Worm (Caenorhabditis elegans) whole organism, L1 larva: ENCODE data around the gene C42C1.9.

Experiments
- C04F5.9 ChIP-seq: sonication (generic microtip); optimal IDR thresholded peaks from 2 replicates; lab custom pipeline; 2016; ENCODE audit warnings: missing genetic modification characterization, missing compliant biosample characterization
- Y116A8C.19 ChIP-seq: sonication (generic microtip); optimal IDR thresholded peaks from 2 replicates; lab custom pipeline; 2016; ENCODE audit warnings: missing compliant biosample characterization, missing genetic modification characterization, borderline replicate concordance
- alr-1 ChIP-seq: fragments of 200-800 bp; sonication (Bioruptor generic); optimal IDR thresholded peaks from 2 replicates; lab custom pipeline; 2018; ENCODE audit warnings: borderline replicate concordance, mild to moderate bottlenecking, missing genetic modification characterization, missing compliant biosample characterization
- ceh-82 ChIP-seq, 3 experiments: fragments of 150-350 bp in 1 of 3; sonication (generic microtip) in 2 of 3; optimal IDR thresholded peaks; 2 replicates each; lab custom pipeline; 2014 to 2017; ENCODE audit warnings: missing biosample characterization in 3 of 3, missing genetic modification characterization in 3 of 3
- dpl-1 ChIP-seq, 3 experiments: fragments of 150-350 bp in 2 of 3; sonication (generic microtip) in 1 of 3; optimal IDR thresholded peaks; 2 replicates each; lab custom pipeline; 2014 to 2017; ENCODE audit warnings: missing biosample characterization in 3 of 3, missing genetic modification characterization in 3 of 3, missing genetic modification reagents in 3 of 3
- dsc-1 ChIP-seq: sonication (generic microtip); optimal IDR thresholded peaks from 2 replicates; lab custom pipeline; 2016; ENCODE audit warnings: mild to moderate bottlenecking, missing genetic modification characterization, missing compliant biosample characterization
- efl-1 ChIP-seq, 4 experiments: fragments of 150-350 bp; optimal IDR thresholded peaks in 3 of 4; peaks in 1 of 4; 1 replicate in 1 of 4; 2 replicates in 3 of 4; lab custom pipeline; 2014; ENCODE audit warnings: missing biosample characterization in 2 of 4, missing genetic modification characterization in 2 of 4, missing genetic modification reagents in 2 of 4
- efl-3 ChIP-seq: fragments of 200-800 bp; sonication (Bioruptor generic); optimal IDR thresholded peaks from 2 replicates; lab custom pipeline; 2018; ENCODE audit warnings: mild to moderate bottlenecking, missing genetic modification characterization, missing compliant biosample characterization
- egl-27 ChIP-seq, 2 experiments: fragments of 150-350 bp in 1 of 2; sonication (generic microtip); optimal IDR thresholded peaks; 3 replicates each; lab custom pipeline; 2017 to 2018; ENCODE audit warnings: missing biosample characterization in 2 of 2, missing genetic modification characterization in 2 of 2, missing genetic modification reagents in 2 of 2
- elt-3 ChIP-seq, 6 experiments: fragments of 150-350 bp in 1 of 6; sonication (generic microtip); optimal IDR thresholded peaks; 2 replicates each; lab custom pipeline; 2017 to 2018; ENCODE audit warnings: missing biosample characterization in 6 of 6, missing genetic modification characterization in 6 of 6, inconsistent platforms in 1 of 6
- fkh-10 ChIP-seq: sonication (generic microtip); optimal IDR thresholded peaks from 2 replicates; lab custom pipeline; 2017; ENCODE audit warnings: missing biosample characterization, missing genetic modification reagents, missing genetic modification characterization
- fkh-4 ChIP-seq: sonication (generic microtip); optimal IDR thresholded peaks from 2 replicates; lab custom pipeline; 2016; ENCODE audit warnings: missing compliant biosample characterization, missing genetic modification characterization, borderline replicate concordance
- fkh-8 ChIP-seq: sonication (generic microtip); optimal IDR thresholded peaks from 2 replicates; lab custom pipeline; 2016; ENCODE audit warnings: mild to moderate bottlenecking, missing genetic modification characterization, missing compliant biosample characterization
- hlh-17 ChIP-seq: fragments of 200-800 bp; sonication (Bioruptor generic); optimal IDR thresholded peaks from 2 replicates; lab custom pipeline; 2018; ENCODE audit warnings: missing genetic modification characterization, mild to moderate bottlenecking, missing compliant biosample characterization, moderate library complexity, borderline replicate concordance
- hlh-4 ChIP-seq: sonication (generic microtip); optimal IDR thresholded peaks from 2 replicates; lab custom pipeline; 2016; ENCODE audit warnings: mild to moderate bottlenecking, missing genetic modification characterization, missing compliant biosample characterization
- hpl-2 ChIP-seq: fragments of 150-350 bp; optimal IDR thresholded peaks from 2 replicates; lab custom pipeline; 2014; ENCODE audit warnings: missing biosample characterization, missing genetic modification reagents, missing genetic modification characterization
- jun-1 ChIP-seq: fragments of 150-350 bp; optimal IDR thresholded peaks from 2 replicates; lab custom pipeline; 2014; ENCODE audit warnings: missing biosample characterization, missing genetic modification reagents, missing genetic modification characterization
- lin-13 ChIP-seq: fragments of 150-350 bp; optimal IDR thresholded peaks from 2 replicates; lab custom pipeline; 2014; ENCODE audit warnings: missing biosample characterization, missing genetic modification reagents, missing genetic modification characterization
- lin-15B ChIP-seq: fragments of 150-350 bp; sonication (generic microtip); optimal IDR thresholded peaks from 3 replicates; lab custom pipeline; 2014; ENCODE audit warnings: missing biosample characterization, missing genetic modification characterization
- lin-39 ChIP-seq: fragments of 150-350 bp; optimal IDR thresholded peaks from 2 replicates; lab custom pipeline; 2014; ENCODE audit warnings: missing biosample characterization, missing genetic modification reagents, missing genetic modification characterization
- lsy-2 ChIP-seq, 2 experiments: fragments of 150-350 bp; optimal IDR thresholded peaks; 2 replicates each; lab custom pipeline; 2014; ENCODE audit warnings: missing biosample characterization in 2 of 2, missing genetic modification characterization in 2 of 2
- mab-9 ChIP-seq: fragments of 200-800 bp; sonication (Bioruptor generic); IDR thresholded peaks from 2 replicates; pipeline ENCODE4 v1.3.6; 2022; ENCODE audit warnings: missing genetic modification reagents, missing genetic modification characterization, missing compliant biosample characterization
- mep-1 ChIP-seq: fragments of 150-350 bp; optimal IDR thresholded peaks from 2 replicates; lab custom pipeline; 2014; ENCODE audit warnings: missing biosample characterization, missing genetic modification characterization
- nhr-11 ChIP-seq: fragments of 150-350 bp; optimal IDR thresholded peaks from 2 replicates; lab custom pipeline; 2014; ENCODE audit warnings: missing biosample characterization, missing genetic modification characterization
- nhr-12 ChIP-seq: sonication (generic microtip); optimal IDR thresholded peaks from 2 replicates; lab custom pipeline; 2017; ENCODE audit warnings: missing biosample characterization, missing genetic modification characterization
- nhr-19 ChIP-seq: fragments of 200-800 bp; sonication (Bioruptor generic); conservative IDR thresholded peaks from 2 replicates; pipeline ENCODE4 v1.3.6; 2022; ENCODE audit warnings: missing genetic modification characterization, missing compliant biosample characterization
- nhr-20 ChIP-seq: sonication (generic microtip); optimal IDR thresholded peaks from 2 replicates; lab custom pipeline; 2016; ENCODE audit warnings: mild to moderate bottlenecking, missing genetic modification characterization, missing compliant biosample characterization
- nhr-28 ChIP-seq: fragments of 150-350 bp; optimal IDR thresholded peaks from 2 replicates; lab custom pipeline; 2014; ENCODE audit warnings: missing biosample characterization, missing genetic modification characterization
- nhr-47 ChIP-seq: sonication (generic microtip); optimal IDR thresholded peaks from 2 replicates; lab custom pipeline; 2016; ENCODE audit warnings: mild to moderate bottlenecking, missing genetic modification characterization, moderate library complexity, missing compliant biosample characterization
- nhr-71 ChIP-seq: sonication (generic microtip); optimal IDR thresholded peaks from 2 replicates; lab custom pipeline; 2016; ENCODE audit warnings: mild to moderate bottlenecking, missing genetic modification characterization, moderate library complexity, missing compliant biosample characterization
- pqm-1 ChIP-seq: sonication (generic microtip); optimal IDR thresholded peaks from 3 replicates; lab custom pipeline; 2017; ENCODE audit warnings: missing biosample characterization, missing genetic modification characterization
- rnt-1 ChIP-seq: sonication (generic microtip); optimal IDR thresholded peaks from 2 replicates; lab custom pipeline; 2016; ENCODE audit warnings: mild to moderate bottlenecking, missing genetic modification characterization, moderate library complexity, missing compliant biosample characterization
- skn-1 ChIP-seq: fragments of 150-350 bp; optimal IDR thresholded peaks from 2 replicates; lab custom pipeline; 2014; ENCODE audit warnings: missing biosample characterization, missing genetic modification characterization
- snu-23 ChIP-seq: sonication (generic microtip); optimal IDR thresholded peaks from 2 replicates; lab custom pipeline; 2016; ENCODE audit warnings: missing genetic modification characterization, missing compliant biosample characterization
- swsn-7 ChIP-seq: sonication (generic microtip); optimal IDR thresholded peaks from 2 replicates; lab custom pipeline; 2016; ENCODE audit warnings: missing genetic modification characterization, missing compliant biosample characterization
- tlp-1 ChIP-seq: fragments of 150-350 bp; optimal IDR thresholded peaks from 2 replicates; lab custom pipeline; 2014; ENCODE audit warnings: missing biosample characterization, missing genetic modification characterization
- unc-30 ChIP-seq: sonication (generic microtip); optimal IDR thresholded peaks from 2 replicates; lab custom pipeline; 2017; ENCODE audit warnings: missing biosample characterization, missing genetic modification characterization
- unc-62 ChIP-seq: fragments of 150-350 bp; optimal IDR thresholded peaks from 2 replicates; lab custom pipeline; 2014; ENCODE audit warnings: missing biosample characterization, missing genetic modification reagents, missing genetic modification characterization
- vab-15 ChIP-seq: sonication (generic microtip); optimal IDR thresholded peaks from 2 replicates; lab custom pipeline; 2017; ENCODE audit warnings: missing genotype, mild to moderate bottlenecking, missing genetic modification characterization, missing compliant biosample characterization
- xbp-1 ChIP-seq: sonication (generic microtip); optimal IDR thresholded peaks from 2 replicates; lab custom pipeline; 2016; ENCODE audit warnings: missing genetic modification characterization, missing compliant biosample characterization
- zag-1 ChIP-seq: fragments of 150-350 bp; optimal IDR thresholded peaks from 2 replicates; lab custom pipeline; 2014; ENCODE audit warnings: missing biosample characterization, missing genetic modification characterization

C42C1.9 gene

DNA sequence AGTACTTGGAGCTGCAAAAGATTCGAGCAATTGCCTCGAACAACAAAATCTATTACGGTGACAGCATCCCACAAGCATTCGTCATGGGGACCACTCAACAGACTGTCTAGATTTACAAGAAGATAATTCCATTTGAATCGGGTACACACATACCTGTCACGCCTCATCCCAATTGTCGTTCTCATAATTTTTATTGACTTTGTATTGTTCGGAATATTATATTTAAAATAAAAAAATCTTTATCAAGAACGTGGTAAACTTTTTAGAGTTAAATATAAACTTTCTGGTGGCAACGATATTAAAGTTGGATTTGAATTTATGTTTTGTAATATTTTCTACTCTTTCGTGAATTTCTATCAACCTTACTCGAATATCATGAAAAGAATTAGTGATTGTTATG lies at the start of gene C42C1.9:
C42C1.9 (plus strand) TSS at position 301 of the 400 bp plus-strand sequence.
- TF ChIP-seq nhr-19 (no peak), hlh-17 (no peak), snu-23 (GFP tag; lab: Kevin White, UChicago) (no peak), mab-9 (GFP tag; lab: Robert Waterston, UW) (no peak)

DNA sequence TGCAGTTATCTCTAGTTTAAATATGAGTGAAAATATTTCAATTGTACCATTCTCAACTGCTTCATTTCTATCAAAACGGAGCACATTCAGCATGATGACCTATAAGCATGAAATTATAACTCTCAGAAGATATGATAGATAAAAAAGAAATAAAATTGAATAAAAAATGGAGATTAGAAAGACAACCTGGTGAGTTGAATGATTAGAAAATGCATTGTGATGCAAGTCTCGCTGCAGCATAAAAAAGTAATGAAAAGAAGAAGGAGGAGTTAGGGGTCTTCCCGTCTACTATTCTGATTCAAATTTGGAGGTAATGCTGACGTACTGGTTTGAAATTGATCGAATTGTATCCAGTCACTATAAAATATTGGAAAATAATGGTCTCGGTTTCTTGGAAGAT lies 44.5 kb upstream of the C42C1.9 start, which contains the start of gene sre-15:
sre-15 (minus strand) TSS at position 101 of the 400 bp plus-strand sequence.
- TF ChIP-seq nhr-11 (tag; lab: Kevin White, UChicago) = no peak
- TF ChIP-seq nhr-71 (tag; lab: Kevin White, UChicago) = no peak
- no peak for TF ChIP-seq fkh-4 (tag; lab: Kevin White, UChicago)
- TF ChIP-seq lin-13 (GFP tag; lab: Kevin White, UChicago) = no peak
- TF ChIP-seq efl-1 (optimal IDR thresholded peaks at IDR 0.05; lab: Kevin White, UChicago) = no peak
- TF ChIP-seq efl-1 (GFP tag; optimal IDR thresholded peaks at IDR 0.05 in 1 of 2; lab: Kevin White, UChicago) = peak in 1 of 2 experiments; percentile 58
- peak; percentile 6 for TF ChIP-seq dsc-1 (tag; lab: Kevin White, UChicago)
- no peak for TF ChIP-seq unc-62 (GFP tag; lab: Kevin White, UChicago)
- TF ChIP-seq mep-1 (tag; lab: Kevin White, UChicago) = no peak
- TF ChIP-seq tlp-1 (tag; lab: Kevin White, UChicago) = no peak
- TF ChIP-seq nhr-20 (tag; lab: Kevin White, UChicago) = no peak
- no peak for TF ChIP-seq elt-3 (tag; optimal IDR thresholded peaks at IDR 0.05; lab: Kevin White, UChicago)
- TF ChIP-seq skn-1 (tag; lab: Kevin White, UChicago) = no peak

DNA sequence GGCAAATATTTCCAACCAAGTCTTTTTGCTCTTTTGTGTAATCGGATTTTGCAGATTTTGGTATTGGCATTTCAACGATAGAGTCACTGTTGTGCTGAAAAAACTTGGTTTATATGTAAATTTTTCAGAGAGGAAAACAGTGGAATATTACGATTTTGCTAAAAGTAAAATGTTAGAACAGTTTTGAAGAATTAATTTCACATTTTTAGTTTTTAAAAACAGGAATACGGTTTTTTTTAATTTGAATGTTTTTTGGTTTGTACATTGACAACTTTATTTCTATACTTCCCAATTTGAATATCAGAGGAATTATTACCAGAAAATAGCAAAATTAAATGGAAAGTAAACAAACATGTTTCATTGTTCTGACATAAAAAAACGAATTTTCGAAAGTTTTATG lies 36.7 kb upstream of the C42C1.9 start, which contains the start of gene dnj-26:
dnj-26 (minus strand) TSS at position 101 of the 400 bp plus-strand sequence.
- TF ChIP-seq nhr-19 = no peak
- no peak for TF ChIP-seq efl-1 (optimal IDR thresholded peaks at IDR 0.05; lab: Kevin White, UChicago)
- peak in 1 of 2 experiments; percentile 59 for TF ChIP-seq efl-1 (GFP tag; optimal IDR thresholded peaks at IDR 0.05 in 1 of 2; lab: Kevin White, UChicago)

ce11 chrIV:12259161-12259870 lies 29.9 kb upstream of the C42C1.9 start, which contains the start of gene Y39C12A.9:
TSS of gene Y39C12A.9 (minus strand) at chrIV:12259211.
- no peak for TF ChIP-seq egl-27 (tag; optimal IDR thresholded peaks at IDR 0.05; lab: Kevin White, UChicago)
- no peak for TF ChIP-seq swsn-7 (tag; lab: Kevin White, UChicago)
- no peak for TF ChIP-seq fkh-10 (GFP tag; lab: Kevin White, UChicago)
- no peak for TF ChIP-seq efl-3 (GFP tag; lab: Kevin White, UChicago)
- TF ChIP-seq lin-13 (GFP tag; lab: Kevin White, UChicago) = no peak
- no peak for TF ChIP-seq nhr-71 (tag; lab: Kevin White, UChicago)
- TF ChIP-seq nhr-20 (tag; lab: Kevin White, UChicago) = no peak
- peak in 1 of 2 experiments; percentile 49 for TF ChIP-seq lsy-2 (tag; optimal IDR thresholded peaks at IDR 0.05; lab: Kevin White, UChicago)
- TF ChIP-seq vab-15 = no peak
- no peak for TF ChIP-seq hlh-17
- no peak for TF ChIP-seq nhr-47
- TF ChIP-seq pqm-1 (tag; lab: Kevin White, UChicago) = no peak
- TF ChIP-seq hlh-4 (tag; lab: Kevin White, UChicago) = no peak
- TF ChIP-seq ceh-82 (tag; optimal IDR thresholded peaks at IDR 0.05; lab: Kevin White, UChicago) = peak in 1 of 3 experiments; percentile 4
- TF ChIP-seq fkh-8 (tag; lab: Kevin White, UChicago) = no peak
- no peak for TF ChIP-seq lin-15B (tag; lab: Kevin White, UChicago)
- no peak for TF ChIP-seq tlp-1 (tag; lab: Kevin White, UChicago)
- no peak for TF ChIP-seq unc-30 (tag; lab: Kevin White, UChicago)
- no peak for TF ChIP-seq nhr-28 (tag; lab: Kevin White, UChicago)
- peak in 1 of 3 experiments; percentile 20 for TF ChIP-seq dpl-1 (GFP tag; optimal IDR thresholded peaks at IDR 0.05; lab: Kevin White, UChicago)
- TF ChIP-seq elt-3 (tag; optimal IDR thresholded peaks at IDR 0.05; lab: Kevin White, UChicago) = no peak
- no peak for TF ChIP-seq jun-1 (tag; lab: Kevin White, UChicago)
- no peak for TF ChIP-seq Y116A8C.19
- TF ChIP-seq lin-39 = no peak
- peak; percentile 53 for TF ChIP-seq rnt-1 (tag; lab: Kevin White, UChicago)
- no peak for TF ChIP-seq nhr-12 (tag; lab: Kevin White, UChicago)
- peak in 1 of 2 experiments; percentile 44 for TF ChIP-seq efl-1 (optimal IDR thresholded peaks at IDR 0.05; lab: Kevin White, UChicago)
- no peak for TF ChIP-seq efl-1 (GFP tag; optimal IDR thresholded peaks at IDR 0.05 in 1 of 2; lab: Kevin White, UChicago)
- no peak for TF ChIP-seq hpl-2
- TF ChIP-seq zag-1 (tag; lab: Kevin White, UChicago) = no peak
- TF ChIP-seq C04F5.9 = no peak
- no peak for TF ChIP-seq xbp-1
- TF ChIP-seq alr-1 (tag; lab: Kevin White, UChicago) = no peak
